ENCODE assay signal across 3 fruit fly cellular contexts in the genomic region with DNA sequence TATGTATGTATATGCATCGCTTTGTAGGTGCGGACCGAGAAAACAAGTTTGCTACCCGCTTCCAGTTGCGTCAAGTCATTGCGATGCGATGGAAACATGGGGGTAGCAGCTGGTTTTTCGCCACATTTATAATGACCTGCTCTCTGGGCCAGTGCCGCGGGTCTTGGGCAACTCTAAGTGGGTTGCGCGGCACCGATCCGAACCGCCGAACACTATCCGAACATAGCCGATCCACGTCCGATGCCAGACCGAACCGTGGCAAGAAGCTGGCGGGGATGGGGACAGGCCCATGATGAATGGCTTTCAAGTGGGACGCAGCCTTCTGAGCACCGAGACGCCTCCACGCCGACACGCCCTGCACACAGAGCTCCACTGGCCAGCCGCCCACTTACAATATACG.
TF ChIP-seq lines count a peak whose summit lies in the region.

No protein-coding gene starts in this region.

- TF ChIP-seq CTCF in whole organism, embryonic (GFP tag; optimal IDR thresholded peaks at IDR 0.05; lab: Kevin White, UChicago) = no peak

TF ChIP-seq in whole organism, embryonic, 481 proteins besides CTCF, POLR2A, EP300 and RAD21 (continues in another document):
- TF ChIP-seq CG12769 (tag; optimal IDR thresholded peaks at IDR 0.05; lab: Kevin White, UChicago) (peak; percentile 89), sr (GFP tag; IDR thresholded peaks at IDR 0.05; lab: Robert Waterston, UW) (peak; percentile 98), Deaf1 (tag; optimal IDR thresholded peaks at IDR 0.05; lab: Kevin White, UChicago) (peak; percentile 96), CG32532 (GFP tag; IDR thresholded peaks at IDR 0.05; lab: Robert Waterston, UW) (peak; percentile 24; the same call in 1 of the 2 replicates), nau (GFP tag; optimal IDR thresholded peaks at IDR 0.05; lab: Kevin White, UChicago) (peak; percentile 78), CG2678 (tag; optimal IDR thresholded peaks at IDR 0.05; lab: Kevin White, UChicago) (no peak), CG13894 (tag; optimal IDR thresholded peaks at IDR 0.05; lab: Kevin White, UChicago) (peak; percentile 31), ftz-f1 (GFP tag; optimal IDR thresholded peaks at IDR 0.05; lab: Kevin White, UChicago) (peak; percentile 26), CG6175 (GFP tag; IDR thresholded peaks at IDR 0.05; lab: Robert Waterston, UW) (peak; percentile 91), Dek (tag; optimal IDR thresholded peaks at IDR 0.05; lab: Kevin White, UChicago) (no peak), chinmo (GFP tag; IDR thresholded peaks at IDR 0.05; lab: Robert Waterston, UW; ENCODE audit: partially characterized antibody) (0 out of 4 replicates have a peak, but pooled peaks have one; percentile 56), Sox100B (GFP tag; optimal IDR thresholded peaks at IDR 0.05; lab: Kevin White, UChicago) (no peak), gcm (GFP tag; optimal IDR thresholded peaks at IDR 0.05; lab: Kevin White, UChicago) (peak; percentile 79), CG11456 (GFP tag; IDR thresholded peaks at IDR 0.05; lab: Robert Waterston, UW) (0 out of 3 replicates have a peak, but pooled peaks have one; percentile 7), Dip3 (GFP tag; optimal IDR thresholded peaks at IDR 0.05; lab: Kevin White, UChicago) (no peak), ttk (GFP tag; IDR thresholded peaks at IDR 0.05; lab: Robert Waterston, UW) (0 out of 2 replicates have a peak, but pooled peaks have one; percentile 29), sim (GFP tag; IDR thresholded peaks at IDR 0.05; lab: Robert Waterston, UW) (no peak), Hand (GFP tag; optimal IDR thresholded peaks at IDR 0.05; lab: Kevin White, UChicago) (no peak), lab (GFP tag; optimal IDR thresholded peaks at IDR 0.05; lab: Kevin White, UChicago) (peak; percentile 25), Med (GFP tag; lab: Kevin White, UChicago) (peak; percentile 79), Dip2 (GFP tag; IDR thresholded peaks at IDR 0.05; lab: Robert Waterston, UW) (no peak), CG12942 (GFP tag; optimal IDR thresholded peaks at IDR 0.05; lab: Kevin White, UChicago) (no peak), Hey (tag; optimal IDR thresholded peaks at IDR 0.05; lab: Kevin White, UChicago) (no peak), CG8290 (GFP tag; optimal IDR thresholded peaks at IDR 0.05; lab: Kevin White, UChicago) (no peak), CG8290 (tag; optimal IDR thresholded peaks at IDR 0.05; lab: Kevin White, UChicago) (peak in 1 of 2 experiments; percentile 46), lov (optimal IDR thresholded peaks at IDR 0.05; lab: Kevin White, UChicago) (no peak), lov (GFP tag; IDR thresholded peaks at IDR 0.05; lab: Robert Waterston, UW) (0 out of 3 replicates have a peak, but pooled peaks have one; percentile 32), zen2 (GFP tag; IDR thresholded peaks at IDR 0.05; lab: Robert Waterston, UW; ENCODE audit: partially characterized antibody) (no peak)

TF ChIP-seq in whole organism, prepupa, 60 proteins besides CTCF, POLR2A, EP300 and RAD21:
- TF ChIP-seq Lpt (GFP tag; optimal IDR thresholded peaks at IDR 0.05; lab: Kevin White, UChicago) (peak; percentile 62), ss (GFP tag; optimal IDR thresholded peaks at IDR 0.05; lab: Kevin White, UChicago) (peak; percentile 1 to 51), CG1621 (tag; optimal IDR thresholded peaks at IDR 0.05; lab: Kevin White, UChicago) (peak; percentile 59), Eip75B (GFP tag; optimal IDR thresholded peaks at IDR 0.05; lab: Kevin White, UChicago) (peak; percentile 6), fd59A (GFP tag; optimal IDR thresholded peaks at IDR 0.05; lab: Kevin White, UChicago) (no peak), CG6163 (GFP tag; IDR thresholded peaks at IDR 0.05; lab: Robert Waterston, UW) (peak; percentile 56; the same call in 1 of the 3 replicates), Blimp-1 (GFP tag; optimal IDR thresholded peaks at IDR 0.05; lab: Kevin White, UChicago) (no peak), topi (GFP tag; optimal IDR thresholded peaks at IDR 0.05; lab: Kevin White, UChicago) (no peak), acj6 (GFP tag; optimal IDR thresholded peaks at IDR 0.05; lab: Kevin White, UChicago) (no peak), CG6808 (GFP tag; optimal IDR thresholded peaks at IDR 0.05; lab: Kevin White, UChicago) (no peak), CG8119 (GFP tag; IDR thresholded peaks at IDR 0.05; lab: Robert Waterston, UW) (peak; percentile 23; the same call in 1 of the 3 replicates), net (GFP tag; optimal IDR thresholded peaks at IDR 0.05; lab: Kevin White, UChicago) (no peak), esn (GFP tag; optimal IDR thresholded peaks at IDR 0.05; lab: Kevin White, UChicago) (no peak), CG16779 (tag; optimal IDR thresholded peaks at IDR 0.05; lab: Kevin White, UChicago) (no peak), lz (GFP tag; optimal IDR thresholded peaks at IDR 0.05; lab: Kevin White, UChicago) (no peak), CG15336 (GFP tag; IDR thresholded peaks at IDR 0.05; lab: Robert Waterston, UW) (peak; percentile 45; the same call in 1 of the 2 replicates), CG6276 (GFP tag; optimal IDR thresholded peaks at IDR 0.05; lab: Kevin White, UChicago) (peak; percentile 20), svp (GFP tag; lab: Kevin White, UChicago) (no peak), Eip78C (GFP tag; lab: Kevin White, UChicago) (peak; percentile 66), CG10631 (GFP tag; optimal IDR thresholded peaks at IDR 0.05; lab: Kevin White, UChicago) (no peak), CG9139 (GFP tag; optimal IDR thresholded peaks at IDR 0.05; lab: Kevin White, UChicago) (peak; percentile 6)

TF ChIP-seq in whole organism, pupa, 21 proteins besides CTCF, POLR2A, EP300 and RAD21:
- TF ChIP-seq CG9948 (tag; optimal IDR thresholded peaks at IDR 0.05; lab: Kevin White, UChicago) (no peak), CG8159 (tag; optimal IDR thresholded peaks at IDR 0.05; lab: Kevin White, UChicago) (no peak), CG10348 (GFP tag; IDR thresholded peaks at IDR 0.05; lab: Robert Waterston, UW) (no peak), rn (GFP tag; IDR thresholded peaks at IDR 0.05; lab: Robert Waterston, UW) (no peak), gl (tag; optimal IDR thresholded peaks at IDR 0.05; lab: Kevin White, UChicago) (no peak), EcR (GFP tag; optimal IDR thresholded peaks at IDR 0.05; lab: Kevin White, UChicago) (peak; percentile 20), CG4496 (GFP tag; IDR thresholded peaks at IDR 0.05; lab: Robert Waterston, UW) (peak; percentile 87), Snoo (tag; optimal IDR thresholded peaks at IDR 0.05; lab: Kevin White, UChicago) (no peak), CG32121 (GFP tag; IDR thresholded peaks at IDR 0.05; lab: Robert Waterston, UW) (peak; percentile 71), CG14655 (GFP tag; optimal IDR thresholded peaks at IDR 0.05; lab: Kevin White, UChicago) (no peak), CG12605 (GFP tag; IDR thresholded peaks at IDR 0.05; lab: Robert Waterston, UW) (no peak), CG17806 (tag; optimal IDR thresholded peaks at IDR 0.05; lab: Kevin White, UChicago) (no peak), CG15710 (tag; optimal IDR thresholded peaks at IDR 0.05; lab: Kevin White, UChicago) (no peak), Pif1B (GFP tag; optimal IDR thresholded peaks at IDR 0.05; lab: Kevin White, UChicago) (no peak), fd96Ca (GFP tag; IDR thresholded peaks at IDR 0.05; lab: Robert Waterston, UW) (no peak), CG13204 (GFP tag; optimal IDR thresholded peaks at IDR 0.05; lab: Kevin White, UChicago) (peak; percentile 27), CG8301 (tag; optimal IDR thresholded peaks at IDR 0.05; lab: Kevin White, UChicago) (no peak), Ets98B (GFP tag; IDR thresholded peaks at IDR 0.05; lab: Robert Waterston, UW) (peak; percentile 69), D1 (tag; optimal IDR thresholded peaks at IDR 0.05; lab: Kevin White, UChicago) (no peak), CG34367 (tag; optimal IDR thresholded peaks at IDR 0.05; lab: Kevin White, UChicago) (no peak), Pif1A (GFP tag; optimal IDR thresholded peaks at IDR 0.05; lab: Kevin White, UChicago) (no peak)
